Fruit fly (Drosophila melanogaster) whole organism, embryonic: Measurements from ENCODE around the gene kairos.
A peak's percentile ranks its signal among the peaks of the same experiment; 100 is the strongest.

Experiments
- CG11695 ChIP-seq: fragments of 200-800 bp; sonication (Bioruptor generic); IDR thresholded peaks from 3 replicates; pipeline ENCODE4 v1.3.6; 2022; ENCODE audit warnings: missing biosample characterization, missing genetic modification characterization
- CG1233 ChIP-seq: fragments of 200-800 bp; sonication (Bioruptor generic); optimal IDR thresholded peaks from 4 replicates; lab custom pipeline; 2018; ENCODE audit warnings: missing biosample characterization, mild to moderate bottlenecking, missing genetic modification characterization
- CG14441 ChIP-seq: fragments of 200-800 bp; sonication (Bioruptor generic); IDR thresholded peaks from 2 replicates; pipeline ENCODE4 v1.3.6; 2022; ENCODE audit warnings: missing biosample characterization, missing genetic modification characterization
- CG14860 ChIP-seq: fragments of 200-800 bp; sonication (Bioruptor generic); IDR thresholded peaks from 3 replicates; pipeline ENCODE4 v1.3.6; 2022; ENCODE audit warnings: missing biosample characterization, missing genetic modification characterization; ENCODE audit not compliant: partially characterized antibody
- CG1602 ChIP-seq: fragments of 200-800 bp; sonication (Bioruptor generic); optimal IDR thresholded peaks from 3 replicates; lab custom pipeline; 2016; ENCODE audit warnings: missing biosample characterization, missing genetic modification characterization
- CG16813 ChIP-seq: fragments of 200-800 bp; sonication (Bioruptor generic); IDR thresholded peaks from 3 replicates; pipeline ENCODE4 v1.3.6; 2022; ENCODE audit warnings: missing biosample characterization, missing genetic modification characterization; ENCODE audit not compliant: partially characterized antibody
- CG16815 ChIP-seq: fragments of 200-800 bp; sonication (Bioruptor generic); optimal IDR thresholded peaks from 3 replicates; lab custom pipeline; 2017; ENCODE audit warnings: missing biosample characterization, mild to moderate bottlenecking, missing genetic modification characterization
- CG17361 ChIP-seq: fragments of 200-800 bp; sonication (Bioruptor generic); IDR thresholded peaks from 3 replicates; pipeline ENCODE4 v1.3.6; 2022; ENCODE audit warnings: missing biosample characterization, missing genetic modification characterization
- CG1792 ChIP-seq: fragments of 200-800 bp; sonication (Bioruptor generic); optimal IDR thresholded peaks from 2 replicates; lab custom pipeline; 2016; ENCODE audit warnings: missing biosample characterization, missing genetic modification characterization
- CG4404 ChIP-seq: fragments of 200-800 bp; sonication (Bioruptor generic); IDR thresholded peaks from 2 replicates; pipeline ENCODE4 v1.3.6; 2022; ENCODE audit warnings: missing biosample characterization, missing genetic modification characterization
- CG4707 ChIP-seq: fragments of 200-800 bp; sonication (Bioruptor generic); optimal IDR thresholded peaks from 2 replicates; lab custom pipeline; 2018; ENCODE audit warnings: missing biosample characterization, mild to moderate bottlenecking, missing genetic modification characterization, moderate library complexity
- CG4730 ChIP-seq: fragments of 200-800 bp; sonication (Bioruptor generic); IDR thresholded peaks from 2 replicates; pipeline ENCODE4 v1.3.6; 2022; ENCODE audit warnings: missing biosample characterization, missing genetic modification characterization
- CG7357 ChIP-seq: fragments of 200-800 bp; sonication (Bioruptor generic); IDR thresholded peaks from 3 replicates; pipeline ENCODE4 v1.3.6; 2022; ENCODE audit warnings: missing biosample characterization, missing genetic modification characterization
- CG7786 ChIP-seq: fragments of 200-800 bp; sonication (Bioruptor generic); optimal IDR thresholded peaks from 2 replicates; lab custom pipeline; 2016; ENCODE audit warnings: missing biosample characterization, missing genetic modification characterization
- CG9797 ChIP-seq: fragments of 200-800 bp; sonication (Bioruptor generic); optimal IDR thresholded peaks from 3 replicates; lab custom pipeline; 2018; ENCODE audit warnings: missing biosample characterization, mild to moderate bottlenecking, missing genetic modification characterization
- D19B ChIP-seq: fragments of 200-800 bp; sonication (Bioruptor generic); optimal IDR thresholded peaks from 2 replicates; lab custom pipeline; 2017; ENCODE audit warnings: missing biosample characterization, mild to moderate bottlenecking, missing genetic modification characterization
- E2f2 ChIP-seq: fragments of 200-800 bp; sonication (Bioruptor generic); IDR thresholded peaks from 2 replicates; pipeline ENCODE4 v1.3.6; 2022; ENCODE audit warnings: missing biosample characterization, missing genetic modification characterization
- Elba2 ChIP-seq: fragments of 200-800 bp; sonication (Bioruptor generic); optimal IDR thresholded peaks from 3 replicates; lab custom pipeline; 2016; ENCODE audit warnings: missing biosample characterization, missing genetic modification characterization
- HLHmδ ChIP-seq: fragments of 200-800 bp; sonication (Bioruptor generic); optimal IDR thresholded peaks from 2 replicates; lab custom pipeline; 2018; ENCODE audit warnings: missing biosample characterization, mild to moderate bottlenecking, missing genetic modification characterization, moderate library complexity
- MTF-1 ChIP-seq: fragments of 200-800 bp; sonication (Bioruptor generic); optimal IDR thresholded peaks from 2 replicates; lab custom pipeline; 2018; ENCODE audit warnings: missing biosample characterization, mild to moderate bottlenecking, missing genetic modification characterization, borderline replicate concordance
- Pdp1 ChIP-seq, 2 experiments: fragments of 200-800 bp; sonication (Bioruptor generic); optimal IDR thresholded peaks; 3 replicates each; lab custom pipeline; 2016; ENCODE audit warnings: missing biosample characterization in 2 of 2, missing genetic modification characterization in 2 of 2, mild to moderate bottlenecking in 1 of 2, moderate library complexity in 1 of 2
- Sox100B ChIP-seq: fragments of 200-800 bp; sonication (Bioruptor generic); optimal IDR thresholded peaks from 3 replicates; lab custom pipeline; 2018; ENCODE audit warnings: missing biosample characterization, mild to moderate bottlenecking, missing genetic modification characterization
- TFAM ChIP-seq: fragments of 200-800 bp; sonication (Bioruptor generic); optimal IDR thresholded peaks from 2 replicates; lab custom pipeline; 2017; ENCODE audit warnings: missing biosample characterization, missing genetic modification characterization, inconsistent platforms
- bbx ChIP-seq: fragments of 200-800 bp; sonication (Bioruptor generic); IDR thresholded peaks from 2 replicates; pipeline ENCODE4 v1.3.6; 2022; ENCODE audit warnings: missing biosample characterization, missing genetic modification characterization; ENCODE audit not compliant: partially characterized antibody
- br ChIP-seq: fragments of >200 bp; optimal IDR thresholded peaks from 2 replicates; lab custom pipeline; 2017
- caup ChIP-seq: fragments of 200-800 bp; sonication (Bioruptor generic); optimal IDR thresholded peaks from 3 replicates; lab custom pipeline; 2017; ENCODE audit warnings: missing biosample characterization, mild to moderate bottlenecking, missing genetic modification characterization, moderate library complexity; ENCODE audit not compliant: severe bottlenecking
- dan ChIP-seq: fragments of 200-800 bp; sonication (Bioruptor generic); IDR thresholded peaks from 2 replicates; pipeline ENCODE4 v1.3.6; 2022; ENCODE audit warnings: missing biosample characterization, missing genetic modification characterization
- dimm ChIP-seq: fragments of 200-800 bp; sonication (Bioruptor generic); IDR thresholded peaks from 2 replicates; pipeline ENCODE4 v1.3.6; 2022; ENCODE audit warnings: missing biosample characterization, missing genetic modification characterization
- dmrt11E ChIP-seq: fragments of 200-800 bp; sonication (Bioruptor generic); optimal IDR thresholded peaks from 3 replicates; lab custom pipeline; 2018; ENCODE audit warnings: missing biosample characterization, mild to moderate bottlenecking, missing genetic modification characterization, moderate library complexity
- exex ChIP-seq: fragments of 200-800 bp; sonication (Bioruptor generic); optimal IDR thresholded peaks from 4 replicates; lab custom pipeline; 2018; ENCODE audit warnings: missing biosample characterization, mild to moderate bottlenecking, missing genetic modification characterization, moderate library complexity
- fd3F ChIP-seq: fragments of 200-800 bp; sonication (Bioruptor generic); optimal IDR thresholded peaks from 2 replicates; lab custom pipeline; 2018; ENCODE audit warnings: missing biosample characterization, mild to moderate bottlenecking, missing genetic modification characterization, moderate library complexity
- fd96Cb ChIP-seq: fragments of 200-800 bp; sonication (Bioruptor generic); optimal IDR thresholded peaks from 2 replicates; lab custom pipeline; 2018; ENCODE audit warnings: missing biosample characterization, mild to moderate bottlenecking, missing genetic modification characterization, moderate library complexity
- fu2 ChIP-seq: fragments of 200-800 bp; sonication (Bioruptor generic); optimal IDR thresholded peaks from 2 replicates; lab custom pipeline; 2016; ENCODE audit warnings: missing biosample characterization, missing genetic modification characterization
- inv ChIP-seq: fragments of 200-800 bp; sonication (Bioruptor generic); IDR thresholded peaks from 2 replicates; pipeline ENCODE4 v1.3.6; 2022; ENCODE audit warnings: missing biosample characterization, missing genetic modification characterization; ENCODE audit not compliant: partially characterized antibody
- jumu ChIP-seq: fragments of 200-800 bp; sonication (Bioruptor generic); optimal IDR thresholded peaks from 3 replicates; lab custom pipeline; 2016; ENCODE audit warnings: missing biosample characterization, missing genetic modification characterization
- kah ChIP-seq: fragments of 200-800 bp; sonication (Bioruptor generic); optimal IDR thresholded peaks from 2 replicates; lab custom pipeline; 2018; ENCODE audit warnings: missing biosample characterization, mild to moderate bottlenecking, missing genetic modification characterization
- lab ChIP-seq: fragments of 200-800 bp; sonication (Bioruptor generic); optimal IDR thresholded peaks from 3 replicates; lab custom pipeline; 2017; ENCODE audit warnings: missing biosample characterization, missing genetic modification characterization, mild to moderate bottlenecking, moderate library complexity, missing genetic modification reagents
- nerfin-1 ChIP-seq: fragments of 200-800 bp; sonication (Bioruptor generic); optimal IDR thresholded peaks from 3 replicates; lab custom pipeline; 2019; ENCODE audit warnings: missing biosample characterization, mild to moderate bottlenecking, missing genetic modification characterization, moderate library complexity
- odd ChIP-seq: fragments of 200-800 bp; sonication (Bioruptor generic); optimal IDR thresholded peaks from 2 replicates; lab custom pipeline; 2017; ENCODE audit warnings: missing biosample characterization, mild to moderate bottlenecking, missing genetic modification characterization
- pfk ChIP-seq: fragments of 200-800 bp; sonication (Bioruptor generic); optimal IDR thresholded peaks from 2 replicates; lab custom pipeline; 2018; ENCODE audit warnings: missing biosample characterization, mild to moderate bottlenecking, missing genetic modification characterization, moderate library complexity
- prd ChIP-seq, 3 experiments: fragments of >200 bp in 2 of 3; fragments of 200-800 bp in 1 of 3; sonication (Bioruptor generic) in 1 of 3; optimal IDR thresholded peaks in 2 of 3; IDR thresholded peaks in 1 of 3; 2 replicates in 2 of 3; 3 replicates in 1 of 3; pipeline versions ENCODE4 v1.3.6 to Lab custom; 2017 to 2022; ENCODE audit warnings: missing biosample characterization in 1 of 3, missing genetic modification characterization in 1 of 3
- psq ChIP-seq: fragments of 200-800 bp; sonication (Bioruptor generic); optimal IDR thresholded peaks from 2 replicates; lab custom pipeline; 2017; ENCODE audit warnings: missing biosample characterization, missing genetic modification characterization
- row ChIP-seq: fragments of 200-800 bp; sonication (Bioruptor generic); IDR thresholded peaks from 3 replicates; pipeline ENCODE4 v1.3.6; 2022; ENCODE audit warnings: missing biosample characterization, missing genetic modification characterization
- schlank ChIP-seq: fragments of 200-800 bp; sonication (Bioruptor generic); optimal IDR thresholded peaks from 2 replicates; lab custom pipeline; 2018; ENCODE audit warnings: missing biosample characterization, mild to moderate bottlenecking, missing genetic modification characterization
- sob ChIP-seq: fragments of 200-800 bp; sonication (Bioruptor generic); IDR thresholded peaks from 2 replicates; pipeline ENCODE4 v1.3.6; 2022; ENCODE audit warnings: missing biosample characterization, missing genetic modification characterization
- sqz ChIP-seq: fragments of 200-800 bp; sonication (Bioruptor generic); optimal IDR thresholded peaks from 3 replicates; lab custom pipeline; 2018; ENCODE audit warnings: missing biosample characterization, mild to moderate bottlenecking, missing genetic modification characterization
- ssp ChIP-seq: fragments of 200-800 bp; sonication (Bioruptor generic); IDR thresholded peaks from 2 replicates; pipeline ENCODE4 v1.3.6; 2022; ENCODE audit warnings: missing biosample characterization, missing genetic modification characterization
- tio ChIP-seq: fragments of 200-800 bp; sonication (Bioruptor generic); optimal IDR thresholded peaks from 2 replicates; lab custom pipeline; 2017; ENCODE audit warnings: missing biosample characterization, missing genetic modification characterization, inconsistent platforms
- wdn ChIP-seq: fragments of 200-800 bp; sonication (Bioruptor generic); IDR thresholded peaks from 2 replicates; pipeline ENCODE4 v1.3.6; 2022; ENCODE audit warnings: missing biosample characterization, missing genetic modification characterization

kairos gene

dm6 chrX:18405567-18406059 is 49.6 kb upstream of the kairos start (continued):
- TF ChIP-seq CG17361 (GFP tag; lab: Robert Waterston, UW) (peak; percentile 84), HLHmδ (no peak), Pdp1 (GFP tag; optimal IDR thresholded peaks at IDR 0.05; lab: Kevin White, UChicago) (peak; percentile 3 to 47), CG16813 (GFP tag; lab: Robert Waterston, UW) (no peak), CG4730 (GFP tag; lab: Robert Waterston, UW) (peak; percentile 19; the same call in 1 of the 2 replicates), wdn (GFP tag; lab: Robert Waterston, UW) (0 out of 2 replicates have a peak, but pooled peaks have one; percentile 25), dan (GFP tag; lab: Robert Waterston, UW) (no peak), CG14441 (GFP tag; lab: Robert Waterston, UW) (peak; percentile 15; the same call in 1 of the 2 replicates), TFAM (GFP tag; lab: Kevin White, UChicago) (no peak), CG11695 (GFP tag; lab: Robert Waterston, UW) (peak; percentile 51; the same call in 2 of the 3 replicates), CG9797 (GFP tag; lab: Kevin White, UChicago) (no peak), Elba2 (GFP tag; lab: Kevin White, UChicago) (no peak), CG1792 (GFP tag; lab: Kevin White, UChicago) (no peak), dmrt11E (tag; lab: Kevin White, UChicago) (peak; percentile 43), fd96Cb (peak; percentile 81), caup (GFP tag; lab: Kevin White, UChicago) (peak; percentile 50), D19B (GFP tag; lab: Kevin White, UChicago) (peak; percentile 25), CG4404 (GFP tag; lab: Robert Waterston, UW) (0 out of 2 replicates have a peak, but pooled peaks have one; percentile 32), sob (0 out of 2 replicates have a peak, but pooled peaks have one; percentile 26), Sox100B (peak; percentile 78), fd3F (GFP tag; lab: Kevin White, UChicago) (peak; percentile 35), br (lab: Kevin White, UChicago) (no peak), nerfin-1 (tag; lab: Kevin White, UChicago) (peak; percentile 64), kah (peak; percentile 15), ssp (peak; percentile 16; the same call in 1 of the 2 replicates), MTF-1 (GFP tag; lab: Kevin White, UChicago) (no peak), tio (peak; percentile 88), E2f2 (GFP tag; lab: Robert Waterston, UW) (peak; percentile 35; the same call in 1 of the 2 replicates), pfk (no peak), CG1602 (GFP tag; lab: Kevin White, UChicago) (peak; percentile 54), lab (GFP tag; lab: Kevin White, UChicago) (peak; percentile 53), sqz (GFP tag; lab: Kevin White, UChicago) (peak; percentile 5), prd (optimal IDR thresholded peaks at IDR 0.05; lab: Kevin White, UChicago) (no peak), prd (GFP tag; IDR thresholded peaks at IDR 0.05; lab: Robert Waterston, UW) (peak; percentile 52; the same call in 2 of the 3 replicates), CG1233 (GFP tag; lab: Kevin White, UChicago) (peak; percentile 40), psq (GFP tag; lab: Kevin White, UChicago) (no peak), exex (tag; lab: Kevin White, UChicago) (no peak), schlank (no peak), CG7357 (no peak), CG4707 (no peak), inv (GFP tag; lab: Robert Waterston, UW) (no peak), bbx (no peak), jumu (GFP tag; lab: Kevin White, UChicago) (no peak), CG14860 (GFP tag; lab: Robert Waterston, UW) (no peak), CG7786 (peak; percentile 15), dimm (GFP tag; lab: Robert Waterston, UW) (no peak), row (GFP tag; lab: Robert Waterston, UW) (peak; percentile 60), odd (peak; percentile 61), fu2 (no peak), CG16815 (peak; percentile 49)
